Worm (Caenorhabditis elegans): ENCODE results near the gene clec-223.

The clec-223 gene

ce11 chrV:11241580-11241979 is 31.4 kb upstream of the clec-223 start, which contains the start of gene pgap-1:
TSS of gene pgap-1 (plus strand) at chrV:11241880.
- TF ChIP-seq nhr-2 (tag; optimal IDR thresholded peaks at IDR 0.05) (no peak), drap-1 (GFP tag; optimal IDR thresholded peaks at IDR 0.05) (no peak), nhr-12 (tag; optimal IDR thresholded peaks at IDR 0.05) (no peak), unc-62 (GFP tag; optimal IDR thresholded peaks at IDR 0.05) (no peak), ceh-39 (tag; optimal IDR thresholded peaks at IDR 0.05) (no peak), unc-120 (tag; optimal IDR thresholded peaks at IDR 0.05; ENCODE audit: poor library complexity, severe bottlenecking) (no peak)

DNA sequence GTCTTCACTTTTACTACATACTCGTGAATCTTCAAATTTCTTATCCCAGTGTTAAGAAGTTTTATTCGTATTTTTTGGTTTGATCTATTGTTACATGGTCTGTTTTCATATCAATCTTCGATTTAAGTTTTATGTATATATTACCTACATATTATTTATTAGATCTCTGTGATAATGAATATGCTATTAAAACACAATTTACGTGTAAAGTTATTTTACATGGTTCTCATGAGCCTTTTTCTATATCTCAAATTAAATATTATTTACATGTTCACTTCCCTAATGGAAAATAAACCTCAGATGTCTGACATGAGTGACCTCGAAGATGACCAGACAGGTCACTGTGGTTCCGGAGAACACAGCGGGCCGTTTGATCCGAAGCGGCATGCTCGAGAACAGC is 28.4 kb upstream of the clec-223 start, which contains the start of gene mxl-1:
Gene mxl-1 (plus strand): TSS at position 301 of the 400 bp plus-strand sequence.
- no peak for TF ChIP-seq nhr-2 (tag; optimal IDR thresholded peaks at IDR 0.05)

- TF ChIP-seq elt-3 (tag; optimal IDR thresholded peaks at IDR 0.05) (no peak), snpc-4 (tag; optimal IDR thresholded peaks at IDR 0.05) (no peak), sem-2 (GFP tag; optimal IDR thresholded peaks at IDR 0.05) (no peak), zip-8 (tag; optimal IDR thresholded peaks at IDR 0.05) (peak; percentile 59), elt-1 (tag; optimal IDR thresholded peaks at IDR 0.05; ENCODE audit: borderline replicate concordance, insufficient read depth) (no peak), lin-13 (tag; optimal IDR thresholded peaks at IDR 0.05) (no peak)
Observed at ce11 chrV:11245029-11245428, 27.9 kb upstream of the clec-223 start.

DNA sequence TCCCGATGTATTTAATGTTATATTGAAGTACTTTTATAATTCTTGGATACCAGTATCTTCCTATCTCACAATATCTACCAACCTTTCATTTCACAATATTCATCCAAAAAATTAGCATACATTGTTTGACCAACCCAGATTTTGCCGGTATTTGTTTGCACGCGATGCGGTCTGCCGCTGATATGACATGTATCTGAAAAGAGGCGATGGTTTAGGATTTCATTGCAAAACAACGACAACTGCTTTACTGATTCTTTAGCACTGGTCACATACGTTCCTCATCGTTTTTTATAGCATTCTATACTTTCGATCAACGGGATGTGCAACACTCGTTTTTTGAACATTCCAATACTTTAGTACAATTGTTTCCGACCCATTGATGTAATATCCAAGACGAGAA is 25.1 kb upstream of the clec-223 start, which contains the start of gene mam-4:
Gene mam-4 (plus strand): TSS at position 301 of the 400 bp plus-strand sequence.
- TF ChIP-seq sptf-1 (tag; optimal IDR thresholded peaks at IDR 0.05) = no peak
- no peak for TF ChIP-seq flh-1 (GFP tag; optimal IDR thresholded peaks at IDR 0.05)
- no peak for TF ChIP-seq nhr-28 (tag; optimal IDR thresholded peaks at IDR 0.05)
- no peak for TF ChIP-seq zip-8 (tag; optimal IDR thresholded peaks at IDR 0.05)
- TF ChIP-seq tbx-8 (GFP tag; optimal IDR thresholded peaks at IDR 0.05) = no peak
- TF ChIP-seq ceh-39 (tag; optimal IDR thresholded peaks at IDR 0.05) = no peak
- TF ChIP-seq mls-2 (tag; optimal IDR thresholded peaks at IDR 0.05) = no peak
- no peak for TF ChIP-seq lin-32 (GFP tag; optimal IDR thresholded peaks at IDR 0.05)
- no peak for TF ChIP-seq drap-1 (GFP tag; optimal IDR thresholded peaks at IDR 0.05)
- no peak for TF ChIP-seq mep-1 (tag; optimal IDR thresholded peaks at IDR 0.05)
- TF ChIP-seq sem-2 (GFP tag; optimal IDR thresholded peaks at IDR 0.05) = no peak
- TF ChIP-seq M03D4.4 (tag; optimal IDR thresholded peaks at IDR 0.05) = no peak
- TF ChIP-seq lsy-2 (tag; optimal IDR thresholded peaks at IDR 0.05) = no peak
- no peak for TF ChIP-seq cnd-1 (tag; optimal IDR thresholded peaks at IDR 0.05)
- TF ChIP-seq elt-3 (tag; optimal IDR thresholded peaks at IDR 0.05) = no peak
- TF ChIP-seq nhr-12 (tag; optimal IDR thresholded peaks at IDR 0.05) = no peak
- TF ChIP-seq ztf-11 (tag; optimal IDR thresholded peaks at IDR 0.05) = no peak

DNA sequence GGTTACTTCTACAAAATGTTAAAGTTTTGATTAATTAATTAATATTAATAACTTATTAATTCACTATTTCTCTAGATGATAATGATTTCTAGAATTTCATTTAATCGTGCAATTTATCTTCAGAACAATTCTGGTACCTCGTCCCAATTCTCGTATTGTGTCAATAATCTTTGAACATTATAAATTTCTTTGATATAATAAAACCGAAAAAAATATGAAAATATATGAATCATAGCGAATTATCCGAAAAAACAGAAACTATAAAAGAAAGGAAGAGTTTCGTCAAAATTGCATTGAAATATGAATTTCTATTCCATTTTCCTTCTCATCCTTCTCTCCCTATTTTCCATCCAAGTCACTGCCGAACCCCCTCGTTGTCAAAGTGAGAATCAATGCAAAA is 22.2 kb upstream of the clec-223 start, which contains the start of gene T19B10.12:
Gene T19B10.12 (plus strand): TSS at position 301 of the 400 bp plus-strand sequence.
- no peak for TF ChIP-seq drap-1 (GFP tag; optimal IDR thresholded peaks at IDR 0.05)
- TF ChIP-seq ham-2 (GFP tag; optimal IDR thresholded peaks at IDR 0.05) = no peak
- TF ChIP-seq M03D4.4 (tag; optimal IDR thresholded peaks at IDR 0.05) = no peak
- no peak for TF ChIP-seq cnd-1 (tag; optimal IDR thresholded peaks at IDR 0.05)
- no peak for TF ChIP-seq sem-2 (GFP tag; optimal IDR thresholded peaks at IDR 0.05)
- no peak for TF ChIP-seq mls-2 (tag; optimal IDR thresholded peaks at IDR 0.05)
- no peak for TF ChIP-seq lsy-2 (tag; optimal IDR thresholded peaks at IDR 0.05)
- no peak for TF ChIP-seq bed-3 (GFP tag; optimal IDR thresholded peaks at IDR 0.05)
- no peak for TF ChIP-seq flh-1 (GFP tag; optimal IDR thresholded peaks at IDR 0.05)
- TF ChIP-seq hlh-1 (tag; optimal IDR thresholded peaks at IDR 0.05) = no peak
- no peak for TF ChIP-seq blmp-1 (tag; optimal IDR thresholded peaks at IDR 0.05)
- no peak for TF ChIP-seq nhr-28 (tag; optimal IDR thresholded peaks at IDR 0.05)

ce11 chrV:11251798-11252197 is 21.1 kb upstream of the clec-223 start:
- no peak for TF ChIP-seq unc-62 (GFP tag; optimal IDR thresholded peaks at IDR 0.05)
- TF ChIP-seq blmp-1 (tag; optimal IDR thresholded peaks at IDR 0.05) = no peak
- no peak for TF ChIP-seq zip-8 (tag; optimal IDR thresholded peaks at IDR 0.05)
- no peak for TF ChIP-seq sem-2 (GFP tag; optimal IDR thresholded peaks at IDR 0.05)
- TF ChIP-seq ham-2 (GFP tag; optimal IDR thresholded peaks at IDR 0.05) = no peak
- no peak for TF ChIP-seq cnd-1 (tag; optimal IDR thresholded peaks at IDR 0.05)
- no peak for TF ChIP-seq lin-13 (tag; optimal IDR thresholded peaks at IDR 0.05)
- no peak for TF ChIP-seq ceh-39 (tag; optimal IDR thresholded peaks at IDR 0.05)
- TF ChIP-seq lin-32 (GFP tag; optimal IDR thresholded peaks at IDR 0.05) = no peak
- no peak for TF ChIP-seq nhr-76 (tag; optimal IDR thresholded peaks at IDR 0.05)
- TF ChIP-seq M03D4.4 (tag; optimal IDR thresholded peaks at IDR 0.05) = no peak
- TF ChIP-seq elt-1 (tag; optimal IDR thresholded peaks at IDR 0.05; ENCODE audit: borderline replicate concordance, insufficient read depth) = no peak
- TF ChIP-seq hlh-1 (tag; optimal IDR thresholded peaks at IDR 0.05) = no peak
